Fruit fly (Drosophila melanogaster): ENCODE data around the gene gzl.

Gene gzl

DNA sequence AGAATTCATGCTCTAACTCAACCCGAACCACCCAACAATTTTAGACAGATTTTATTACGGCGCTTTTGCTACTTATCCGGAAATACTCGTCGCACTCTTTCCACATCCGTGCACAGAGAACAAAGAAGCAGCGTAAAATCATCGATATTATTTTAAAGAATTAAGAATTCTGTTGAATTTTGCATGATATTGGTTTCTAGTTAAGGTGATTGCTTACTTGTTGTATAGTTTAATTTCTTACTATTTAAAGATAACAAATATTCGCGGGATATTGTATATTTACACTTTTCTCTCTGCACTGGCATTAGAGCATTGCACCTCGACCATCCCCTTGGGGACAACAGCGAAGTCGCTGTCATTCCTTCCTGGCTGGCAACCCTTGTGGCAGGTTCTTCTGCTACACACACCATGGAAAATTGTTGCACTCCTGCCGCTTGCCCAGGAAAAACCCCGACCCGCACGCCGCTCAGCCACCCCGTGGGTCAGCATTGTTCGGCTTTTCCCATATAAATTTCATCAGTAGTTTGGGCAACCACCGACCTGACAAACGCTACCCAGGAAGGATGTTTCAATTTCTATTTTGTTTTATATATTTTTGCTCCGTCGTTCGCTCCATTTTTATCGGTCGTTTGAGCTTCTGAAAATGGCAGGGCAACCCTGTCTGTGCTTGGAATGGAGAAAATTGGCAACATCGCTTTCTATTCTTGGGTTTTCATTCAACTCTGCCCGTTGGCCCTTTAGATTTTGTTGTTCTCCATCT is 45.1 kb downstream of the gzl start (continued):
- TF ChIP-seq tx (GFP tag; optimal IDR thresholded peaks at IDR 0.05) (no peak), CG12744 (GFP tag; optimal IDR thresholded peaks at IDR 0.05) (peak; percentile 21), nau (GFP tag; optimal IDR thresholded peaks at IDR 0.05) (peak; percentile 66), hkb (optimal IDR thresholded peaks at IDR 0.05) (no peak), hkb (GFP tag; IDR thresholded peaks at IDR 0.05) (peak; percentile 85), CG33557 (GFP tag; optimal IDR thresholded peaks at IDR 0.05) (no peak), pita (GFP tag; optimal IDR thresholded peaks at IDR 0.05) (no peak), CG10959 (GFP tag; IDR thresholded peaks at IDR 0.05) (0 out of 2 replicates have a peak, but pooled peaks have one; percentile 28), CG7271 (tag; optimal IDR thresholded peaks at IDR 0.05) (no peak), ato (GFP tag; IDR thresholded peaks at IDR 0.05; ENCODE audit: partially characterized antibody) (no peak), CG9609 (GFP tag; optimal IDR thresholded peaks at IDR 0.05) (peak; percentile 43), Atf-2 (GFP tag; optimal IDR thresholded peaks at IDR 0.05) (peak; percentile 50), CG11398 (GFP tag; optimal IDR thresholded peaks at IDR 0.05) (no peak), HLH3B (GFP tag; IDR thresholded peaks at IDR 0.05) (peak; percentile 60), CG13296 (GFP tag; optimal IDR thresholded peaks at IDR 0.05) (peak; percentile 9), bbx (GFP tag; IDR thresholded peaks at IDR 0.05; ENCODE audit: partially characterized antibody) (no peak), CG4360 (GFP tag; IDR thresholded peaks at IDR 0.05) (no peak), pros (GFP tag; optimal IDR thresholded peaks at IDR 0.05) (peak; percentile 92), crp (GFP tag; optimal IDR thresholded peaks at IDR 0.05) (no peak), pho (GFP tag; optimal IDR thresholded peaks at IDR 0.05) (peak; percentile 11), Fer2 (tag; optimal IDR thresholded peaks at IDR 0.05) (no peak), Dbx (GFP tag; IDR thresholded peaks at IDR 0.05) (no peak), ash1 (GFP tag; optimal IDR thresholded peaks at IDR 0.05) (no peak), mld (GFP tag; IDR thresholded peaks at IDR 0.05; ENCODE audit: partially characterized antibody) (no peak), Atf6 (GFP tag; IDR thresholded peaks at IDR 0.05) (peak; percentile 51; the same call in 1 of the 2 replicates), CG2120 (GFP tag; optimal IDR thresholded peaks at IDR 0.05) (peak; percentile 60), br (optimal IDR thresholded peaks at IDR 0.05) (no peak), Lhr (GFP tag; optimal IDR thresholded peaks at IDR 0.05) (peak; percentile 36), CG14860 (GFP tag; IDR thresholded peaks at IDR 0.05; ENCODE audit: partially characterized antibody) (no peak), Gsc (GFP tag; IDR thresholded peaks at IDR 0.05) (no peak), Sry-β (GFP tag; optimal IDR thresholded peaks at IDR 0.05) (no peak), Fer1 (GFP tag; optimal IDR thresholded peaks at IDR 0.05) (peak; percentile 64), Xrp1 (GFP tag; IDR thresholded peaks at IDR 0.05) (peak; percentile 77), HLHmδ (GFP tag; optimal IDR thresholded peaks at IDR 0.05) (no peak), CG10431 (GFP tag; optimal IDR thresholded peaks at IDR 0.05) (no peak), trh (GFP tag; optimal IDR thresholded peaks at IDR 0.05) (peak; percentile 32), h (optimal IDR thresholded peaks at IDR 0.05) (no peak), CG4820 (GFP tag; optimal IDR thresholded peaks at IDR 0.05) (peak; percentile 52), Spps (tag; optimal IDR thresholded peaks at IDR 0.05) (peak; percentile 45), jing (GFP tag; optimal IDR thresholded peaks at IDR 0.05) (peak; percentile 33), CG4404 (GFP tag; IDR thresholded peaks at IDR 0.05) (peak; percentile 34; the same call in 1 of the 2 replicates), Hmr (GFP tag; optimal IDR thresholded peaks at IDR 0.05) (peak; percentile 80), CG7357 (GFP tag; IDR thresholded peaks at IDR 0.05) (peak; percentile 46; the same call in 2 of the 3 replicates), Ada2b (GFP tag; IDR thresholded peaks at IDR 0.05) (peak; percentile 73), prd (optimal IDR thresholded peaks at IDR 0.05) (no peak), prd (GFP tag; IDR thresholded peaks at IDR 0.05) (peak; percentile 82), Six4 (GFP tag; optimal IDR thresholded peaks at IDR 0.05) (peak; percentile 62), CG1832 (GFP tag; optimal IDR thresholded peaks at IDR 0.05) (no peak), CG14965 (GFP tag; optimal IDR thresholded peaks at IDR 0.05; ENCODE audit: borderline replicate concordance) (no peak), CG2199 (GFP tag; IDR thresholded peaks at IDR 0.05) (0 out of 3 replicates have a peak, but pooled peaks have one; percentile 41)
